Fruit fly (Drosophila melanogaster) whole organism, embryonic: ENCODE data around the gene Rbp4.
A peak's percentile ranks its signal among the peaks of the same experiment; 100 is the strongest.

Experiments used
- Ada2b ChIP-seq: fragments of 200-800 bp; sonication (Bioruptor generic); IDR thresholded peaks from 2 replicates; pipeline ENCODE4 v1.3.6; 2022; ENCODE audit warnings: missing biosample characterization, missing genetic modification characterization
- Atf6 ChIP-seq: fragments of 200-800 bp; sonication (Bioruptor generic); IDR thresholded peaks from 2 replicates; pipeline ENCODE4 v1.3.6; 2022; ENCODE audit warnings: missing biosample characterization, missing genetic modification characterization
- BEAF-32 ChIP-seq: fragments of 200-800 bp; sonication (Bioruptor generic); optimal IDR thresholded peaks from 3 replicates; lab custom pipeline; 2017; ENCODE audit warnings: missing biosample characterization, missing genetic modification characterization, mild to moderate bottlenecking, moderate library complexity, missing genetic modification reagents
- Bteb2 ChIP-seq: fragments of 200-800 bp; sonication (Bioruptor generic); optimal IDR thresholded peaks from 2 replicates; lab custom pipeline; 2016; ENCODE audit warnings: missing biosample characterization, missing genetic modification characterization
- CG10267 ChIP-seq: fragments of 200-800 bp; sonication (Bioruptor generic); optimal IDR thresholded peaks from 2 replicates; lab custom pipeline; 2018; ENCODE audit warnings: missing biosample characterization, mild to moderate bottlenecking, missing genetic modification characterization, moderate library complexity
- CG10565 ChIP-seq: fragments of 200-800 bp; sonication (Bioruptor generic); optimal IDR thresholded peaks from 3 replicates; lab custom pipeline; 2016; ENCODE audit warnings: missing biosample characterization, mild to moderate bottlenecking, missing genetic modification characterization
- CG12744 ChIP-seq: fragments of 200-800 bp; sonication (Bioruptor generic); optimal IDR thresholded peaks from 2 replicates; lab custom pipeline; 2016; ENCODE audit warnings: missing biosample characterization, missing genetic modification characterization
- CG12942 ChIP-seq: fragments of 200-800 bp; sonication (Bioruptor generic); optimal IDR thresholded peaks from 3 replicates; lab custom pipeline; 2016; ENCODE audit warnings: missing biosample characterization, missing genetic modification characterization
- CG13123 ChIP-seq: fragments of 200-800 bp; sonication (Bioruptor generic); optimal IDR thresholded peaks from 2 replicates; lab custom pipeline; 2016; ENCODE audit warnings: missing biosample characterization, missing genetic modification characterization
- CG17186 ChIP-seq: fragments of 200-800 bp; sonication (Bioruptor generic); optimal IDR thresholded peaks from 3 replicates; lab custom pipeline; 2017; ENCODE audit warnings: missing biosample characterization, missing genetic modification reagents, missing genetic modification characterization
- CG17361 ChIP-seq: fragments of 200-800 bp; sonication (Bioruptor generic); IDR thresholded peaks from 3 replicates; pipeline ENCODE4 v1.3.6; 2022; ENCODE audit warnings: missing biosample characterization, missing genetic modification characterization
- CG18599 ChIP-seq: fragments of 200-800 bp; sonication (Bioruptor generic); optimal IDR thresholded peaks from 3 replicates; lab custom pipeline; 2017; ENCODE audit warnings: missing biosample characterization, missing genetic modification characterization, mild to moderate bottlenecking, moderate library complexity, missing genetic modification reagents
- CG18764 ChIP-seq: fragments of 200-800 bp; sonication (Bioruptor generic); optimal IDR thresholded peaks from 3 replicates; lab custom pipeline; 2016; ENCODE audit warnings: missing biosample characterization, missing genetic modification characterization
- CG34224 ChIP-seq: fragments of 200-800 bp; sonication (Bioruptor generic); IDR thresholded peaks from 3 replicates; pipeline ENCODE4 v1.3.6; 2022; ENCODE audit warnings: missing biosample characterization, missing genetic modification characterization; ENCODE audit not compliant: partially characterized antibody
- CG7357 ChIP-seq: fragments of 200-800 bp; sonication (Bioruptor generic); IDR thresholded peaks from 3 replicates; pipeline ENCODE4 v1.3.6; 2022; ENCODE audit warnings: missing biosample characterization, missing genetic modification characterization
- CG7839 ChIP-seq: fragments of 200-800 bp; sonication (Bioruptor generic); optimal IDR thresholded peaks from 3 replicates; lab custom pipeline; 2018; ENCODE audit warnings: missing biosample characterization, mild to moderate bottlenecking, missing genetic modification characterization, moderate library complexity
- Chrac-16 ChIP-seq: fragments of 200-800 bp; sonication (Bioruptor generic); optimal IDR thresholded peaks from 3 replicates; lab custom pipeline; 2016; ENCODE audit warnings: missing biosample characterization, missing genetic modification characterization
- Deaf1 ChIP-seq: fragments of 200-800 bp; optimal IDR thresholded peaks from 3 replicates; lab custom pipeline; 2019; ENCODE audit warnings: missing biosample characterization, mild to moderate bottlenecking, missing genetic modification characterization, moderate library complexity
- Doc2 ChIP-seq: fragments of 200-800 bp; sonication (Bioruptor generic); IDR thresholded peaks from 2 replicates; pipeline ENCODE4 v1.3.6; 2022; ENCODE audit warnings: missing biosample characterization, missing genetic modification characterization
- Hmr ChIP-seq: fragments of 200-800 bp; sonication (Bioruptor generic); optimal IDR thresholded peaks from 3 replicates; lab custom pipeline; 2017; ENCODE audit warnings: mild to moderate bottlenecking, missing biosample characterization, missing genetic modification reagents, missing genetic modification characterization
- Lim3 ChIP-seq: fragments of 200-800 bp; sonication (Bioruptor generic); IDR thresholded peaks from 2 replicates; pipeline ENCODE4 v1.3.6; 2022; ENCODE audit warnings: missing biosample characterization, missing genetic modification characterization
- Lpt ChIP-seq: fragments of >200 bp; optimal IDR thresholded peaks from 2 replicates; lab custom pipeline; 2018; ENCODE audit warnings: missing biosample characterization, missing genetic modification characterization
- MTF-1 ChIP-seq: fragments of 200-800 bp; sonication (Bioruptor generic); optimal IDR thresholded peaks from 2 replicates; lab custom pipeline; 2018; ENCODE audit warnings: missing biosample characterization, mild to moderate bottlenecking, missing genetic modification characterization, borderline replicate concordance
- Mes4 ChIP-seq: fragments of 200-800 bp; sonication (Bioruptor generic); optimal IDR thresholded peaks from 2 replicates; lab custom pipeline; 2016; ENCODE audit warnings: missing biosample characterization, missing genetic modification characterization
- Mrtf ChIP-seq: fragments of 200-800 bp; sonication (Bioruptor generic); IDR thresholded peaks from 3 replicates; pipeline ENCODE4 v1.3.6; 2022; ENCODE audit warnings: missing biosample characterization, missing genetic modification characterization
- NC2α ChIP-seq: fragments of 200-800 bp; sonication (Bioruptor generic); optimal IDR thresholded peaks from 2 replicates; lab custom pipeline; 2016; ENCODE audit warnings: missing biosample characterization, missing genetic modification characterization
- Nf-YA ChIP-seq: fragments of 200-800 bp; sonication (Bioruptor generic); IDR thresholded peaks from 2 replicates; pipeline ENCODE4 v1.3.6; 2022; ENCODE audit warnings: missing biosample characterization, missing genetic modification characterization
- PHDP ChIP-seq: fragments of 200-800 bp; sonication (Bioruptor generic); optimal IDR thresholded peaks from 3 replicates; lab custom pipeline; 2018; ENCODE audit warnings: missing biosample characterization, mild to moderate bottlenecking, missing genetic modification characterization, moderate library complexity
- Poxn ChIP-seq: fragments of 200-800 bp; sonication (Bioruptor generic); IDR thresholded peaks from 2 replicates; pipeline ENCODE4 v1.3.6; 2022; ENCODE audit warnings: missing biosample characterization, missing genetic modification characterization
- Sox100B ChIP-seq: fragments of 200-800 bp; sonication (Bioruptor generic); optimal IDR thresholded peaks from 3 replicates; lab custom pipeline; 2018; ENCODE audit warnings: missing biosample characterization, mild to moderate bottlenecking, missing genetic modification characterization
- Ssrp ChIP-seq: fragments of 200-800 bp; sonication (Bioruptor generic); optimal IDR thresholded peaks from 2 replicates; lab custom pipeline; 2018; ENCODE audit warnings: missing biosample characterization, mild to moderate bottlenecking, missing genetic modification characterization, moderate library complexity
- Xrp1 ChIP-seq: fragments of 200-800 bp; sonication (Bioruptor generic); IDR thresholded peaks from 2 replicates; pipeline ENCODE4 v1.3.6; 2022; ENCODE audit warnings: missing biosample characterization, missing genetic modification characterization
- al ChIP-seq: fragments of 200-800 bp; sonication (Bioruptor generic); IDR thresholded peaks from 2 replicates; pipeline ENCODE4 v1.3.6; 2022; ENCODE audit warnings: missing biosample characterization, missing genetic modification characterization
- az2 ChIP-seq: fragments of 200-800 bp; sonication (Bioruptor generic); optimal IDR thresholded peaks from 3 replicates; lab custom pipeline; 2016; ENCODE audit warnings: missing biosample characterization, missing genetic modification characterization
- bcd ChIP-seq: fragments of 200-800 bp; sonication (Bioruptor generic); optimal IDR thresholded peaks from 2 replicates; lab custom pipeline; 2017; ENCODE audit warnings: missing biosample characterization, mild to moderate bottlenecking, missing genetic modification characterization
- chinmo ChIP-seq: fragments of 200-800 bp; sonication (Bioruptor generic); IDR thresholded peaks from 4 replicates; pipeline ENCODE4 v1.3.6; 2022; ENCODE audit warnings: missing biosample characterization, missing genetic modification characterization; ENCODE audit not compliant: partially characterized antibody
- crc ChIP-seq: fragments of 200-800 bp; sonication (Bioruptor generic); optimal IDR thresholded peaks from 2 replicates; lab custom pipeline; 2016; ENCODE audit warnings: missing biosample characterization, missing genetic modification characterization
- dmrt99B ChIP-seq: fragments of 200-800 bp; sonication (Bioruptor generic); optimal IDR thresholded peaks from 2 replicates; lab custom pipeline; 2018; ENCODE audit warnings: missing biosample characterization, mild to moderate bottlenecking, missing genetic modification characterization, moderate library complexity
- dysf ChIP-seq: fragments of 200-800 bp; sonication (Bioruptor generic); IDR thresholded peaks from 3 replicates; pipeline ENCODE4 v1.3.6; 2022; ENCODE audit warnings: missing biosample characterization, missing genetic modification characterization
- esg ChIP-seq: fragments of 200-800 bp; sonication (Bioruptor generic); conservative IDR thresholded peaks from 2 replicates; pipeline ENCODE4 v1.3.6; 2022; ENCODE audit warnings: missing biosample characterization, missing genetic modification characterization
- fd102C ChIP-seq: fragments of 200-800 bp; sonication (Bioruptor generic); optimal IDR thresholded peaks from 2 replicates; lab custom pipeline; 2018; ENCODE audit warnings: missing biosample characterization, mild to moderate bottlenecking, missing genetic modification characterization, moderate library complexity
- sc ChIP-seq, 3 experiments: fragments of >200 bp in 2 of 3; fragments of 200-800 bp in 1 of 3; sonication (Bioruptor generic) in 1 of 3; optimal IDR thresholded peaks; 2 replicates in 2 of 3; 3 replicates in 1 of 3; lab custom pipeline; 2017; ENCODE audit warnings: mild to moderate bottlenecking in 1 of 3, missing biosample characterization in 1 of 3, missing genetic modification characterization in 1 of 3, missing genetic modification reagents in 1 of 3
- sd ChIP-seq: fragments of 200-800 bp; sonication (Bioruptor generic); optimal IDR thresholded peaks from 3 replicates; lab custom pipeline; 2018; ENCODE audit warnings: missing biosample characterization, mild to moderate bottlenecking, missing genetic modification characterization, moderate library complexity
- sens ChIP-seq: fragments of 200-800 bp; sonication (Bioruptor generic); peaks from one replicate; lab custom pipeline; 2016; ENCODE audit warnings: missing biosample characterization, missing genetic modification characterization
- tll ChIP-seq, 2 experiments: fragments of 200-800 bp in 1 of 2; fragments of >200 bp in 1 of 2; sonication (Bioruptor generic) in 1 of 2; optimal IDR thresholded peaks; 2 replicates each; lab custom pipeline; 2017 to 2019; ENCODE audit warnings: missing biosample characterization in 2 of 2, missing genetic modification characterization in 2 of 2, mild to moderate bottlenecking in 1 of 2, moderate library complexity in 1 of 2
- trem ChIP-seq: fragments of 200-800 bp; optimal IDR thresholded peaks from 3 replicates; lab custom pipeline; 2019; ENCODE audit warnings: missing biosample characterization, mild to moderate bottlenecking, missing genetic modification characterization, moderate library complexity
- twi ChIP-seq: fragments of 200-800 bp; optimal IDR thresholded peaks from 2 replicates; lab custom pipeline; 2019; ENCODE audit warnings: missing biosample characterization, mild to moderate bottlenecking, missing genetic modification characterization, moderate library complexity
- wek ChIP-seq: fragments of 200-800 bp; sonication (Bioruptor generic); optimal IDR thresholded peaks from 3 replicates; lab custom pipeline; 2018; ENCODE audit warnings: missing biosample characterization, mild to moderate bottlenecking, missing genetic modification characterization, moderate library complexity

Rbp4 gene

dm6 chr3R:13660924-13661659, 4.9 kb upstream of the Rbp4 start, which contains the start of gene B52 (continued):
- peak; percentile 92 for TF ChIP-seq wek (GFP tag; lab: Kevin White, UChicago)
- TF ChIP-seq CG12744 (GFP tag; lab: Kevin White, UChicago), result peak; percentile 28
- TF ChIP-seq CG17186 (GFP tag; lab: Kevin White, UChicago), result peak; percentile 62
- no peak for TF ChIP-seq sc (optimal IDR thresholded peaks at IDR 0.05; lab: Kevin White, UChicago)
- TF ChIP-seq sc (GFP tag; optimal IDR thresholded peaks at IDR 0.05; lab: Kevin White, UChicago), result peak; percentile 23
- TF ChIP-seq CG12942 (GFP tag; lab: Kevin White, UChicago), result no peak
- peak; percentile 70 for TF ChIP-seq PHDP
- TF ChIP-seq CG10565 (GFP tag; lab: Kevin White, UChicago), result no peak
- no peak for TF ChIP-seq Doc2
- peak; percentile 86 for TF ChIP-seq Mes4 (GFP tag; lab: Kevin White, UChicago)
- TF ChIP-seq Hmr (GFP tag; lab: Kevin White, UChicago), result peak; percentile 77
- TF ChIP-seq Deaf1, result no peak
- no peak for TF ChIP-seq CG34224 (GFP tag; lab: Robert Waterston, UW)
- no peak for TF ChIP-seq dmrt99B (tag; lab: Kevin White, UChicago)
- TF ChIP-seq Chrac-16 (GFP tag; lab: Kevin White, UChicago), result peak; percentile 34
- peak; percentile 57 for TF ChIP-seq Atf6 (GFP tag; lab: Robert Waterston, UW)
- TF ChIP-seq sd (tag; lab: Kevin White, UChicago), result no peak
- no peak for TF ChIP-seq Poxn (GFP tag; lab: Robert Waterston, UW)
- no peak for TF ChIP-seq CG13123 (GFP tag; lab: Kevin White, UChicago)
- TF ChIP-seq Xrp1 (GFP tag; lab: Robert Waterston, UW), result no peak; the same call in 1 of the 2 replicates
- TF ChIP-seq esg (GFP tag; lab: Robert Waterston, UW), result peak; percentile 59
- peak; percentile 78 for TF ChIP-seq CG17361 (GFP tag; lab: Robert Waterston, UW)
- no peak for TF ChIP-seq Ssrp (tag; lab: Kevin White, UChicago)
- TF ChIP-seq al (GFP tag; lab: Robert Waterston, UW), result peak; percentile 53; the same call in 1 of the 2 replicates
- peak; percentile 1 for TF ChIP-seq NC2α (GFP tag; lab: Kevin White, UChicago)
- peak; percentile 60 for TF ChIP-seq CG18599 (GFP tag; lab: Kevin White, UChicago)
- peak; percentile 62 for TF ChIP-seq Sox100B (GFP tag; lab: Kevin White, UChicago)
- TF ChIP-seq CG18764 (GFP tag; lab: Kevin White, UChicago), result peak; percentile 55
- TF ChIP-seq Lim3 (GFP tag; lab: Robert Waterston, UW), result no peak
- TF ChIP-seq CG7357 (GFP tag; lab: Robert Waterston, UW), result peak; percentile 31; the same call in 1 of the 3 replicates
- TF ChIP-seq Bteb2, result peak; percentile 42
- peak; percentile 87 for TF ChIP-seq MTF-1 (GFP tag; lab: Kevin White, UChicago)
- TF ChIP-seq chinmo, result 0 out of 4 replicates have a peak, but pooled peaks have one; percentile 25
- TF ChIP-seq fd102C (GFP tag; lab: Kevin White, UChicago), result peak; percentile 45
- no peak for TF ChIP-seq CG7839 (tag; lab: Kevin White, UChicago)
- TF ChIP-seq sens, result peak; percentile 87
- no peak for TF ChIP-seq Ada2b (GFP tag; lab: Robert Waterston, UW)
- TF ChIP-seq dysf (GFP tag; lab: Robert Waterston, UW), result no peak; the same call in 1 of the 3 replicates
- peak; percentile 15 for TF ChIP-seq az2 (GFP tag; lab: Kevin White, UChicago)
- peak; percentile 73 for TF ChIP-seq BEAF-32 (GFP tag; lab: Kevin White, UChicago)
- TF ChIP-seq tll (GFP tag; optimal IDR thresholded peaks at IDR 0.05; lab: Kevin White, UChicago), result peak in 1 of 2 experiments; percentile 45
- TF ChIP-seq Lpt (GFP tag; lab: Kevin White, UChicago), result no peak
- no peak for TF ChIP-seq twi
- peak; percentile 49; the same call in 1 of the 3 replicates for TF ChIP-seq Mrtf
- peak; percentile 78 for TF ChIP-seq bcd (GFP tag; lab: Kevin White, UChicago)
- TF ChIP-seq trem (tag; lab: Kevin White, UChicago), result peak; percentile 54
- TF ChIP-seq CG10267, result peak; percentile 37
- 0 out of 2 replicates have a peak, but pooled peaks have one; percentile 35 for TF ChIP-seq Nf-YA (GFP tag; lab: Robert Waterston, UW)
- TF ChIP-seq crc (GFP tag; lab: Kevin White, UChicago), result peak; percentile 55
